Worm (Caenorhabditis elegans) whole organism, late embryonic: ENCODE measurements around the gene F32H5.1.
A peak's percentile ranks its signal among the peaks of the same experiment; 100 is the strongest.

ENCODE experiments used
- C08G9.2 ChIP-seq: sonication (generic microtip); optimal IDR thresholded peaks from 2 replicates; lab custom pipeline; 2016; ENCODE audit warnings: mild to moderate bottlenecking, missing genetic modification characterization, moderate library complexity, missing compliant biosample characterization
- F13H6.1 ChIP-seq: sonication (generic microtip); optimal IDR thresholded peaks from 2 replicates; lab custom pipeline; 2016; ENCODE audit warnings: missing genetic modification characterization, missing compliant biosample characterization
- K09A11.1 ChIP-seq: sonication (generic microtip); optimal IDR thresholded peaks from 2 replicates; lab custom pipeline; 2017; ENCODE audit warnings: antibody characterized with exemption, mild to moderate bottlenecking, missing genetic modification characterization, missing compliant biosample characterization; ENCODE audit not compliant: insufficient read depth
- ahr-1 ChIP-seq: sonication (generic microtip); optimal IDR thresholded peaks from 2 replicates; lab custom pipeline; 2016; ENCODE audit warnings: missing genetic modification characterization, missing compliant biosample characterization
- ceh-18 ChIP-seq: sonication (generic microtip); optimal IDR thresholded peaks from 2 replicates; lab custom pipeline; 2016; ENCODE audit warnings: missing genetic modification characterization, missing compliant biosample characterization
- ceh-2 ChIP-seq: sonication (generic microtip); optimal IDR thresholded peaks from 2 replicates; lab custom pipeline; 2016; ENCODE audit warnings: missing genotype, missing genetic modification characterization, missing compliant biosample characterization
- ceh-22 ChIP-seq: sonication (generic microtip); optimal IDR thresholded peaks from 2 replicates; lab custom pipeline; 2017; ENCODE audit warnings: missing biosample characterization, missing genetic modification characterization
- ceh-24 ChIP-seq: sonication (generic microtip); optimal IDR thresholded peaks from 2 replicates; lab custom pipeline; 2016; ENCODE audit warnings: mild to moderate bottlenecking, missing genetic modification characterization, missing compliant biosample characterization
- ceh-30 ChIP-seq: fragments of 150-350 bp; optimal IDR thresholded peaks from 2 replicates; lab custom pipeline; 2014; ENCODE audit warnings: missing biosample characterization, missing genetic modification characterization
- ceh-31 ChIP-seq: sonication (generic microtip); optimal IDR thresholded peaks from 2 replicates; lab custom pipeline; 2016; ENCODE audit warnings: missing genetic modification characterization, missing compliant biosample characterization
- ceh-34 ChIP-seq: sonication (generic microtip); optimal IDR thresholded peaks from 2 replicates; lab custom pipeline; 2016; ENCODE audit warnings: mild to moderate bottlenecking, missing genetic modification characterization, missing compliant biosample characterization
- ceh-45 ChIP-seq: fragments of 200-800 bp; sonication (Bioruptor generic); IDR thresholded peaks from 2 replicates; pipeline ENCODE4 v1.3.6; 2022; ENCODE audit warnings: missing genetic modification reagents, missing genetic modification characterization, missing compliant biosample characterization
- ceh-48 ChIP-seq: sonication (generic microtip); optimal IDR thresholded peaks from 2 replicates; lab custom pipeline; 2016; ENCODE audit warnings: missing genetic modification characterization, inconsistent platforms, missing compliant biosample characterization
- ceh-6 ChIP-seq: fragments of 200-800 bp; sonication (Bioruptor generic); optimal IDR thresholded peaks from 2 replicates; lab custom pipeline; 2018; ENCODE audit warnings: mild to moderate bottlenecking, missing genetic modification characterization, missing compliant biosample characterization
- ceh-9 ChIP-seq: sonication (generic microtip); optimal IDR thresholded peaks from 2 replicates; lab custom pipeline; 2016; ENCODE audit warnings: mild to moderate bottlenecking, missing genetic modification characterization, inconsistent platforms, missing compliant biosample characterization
- che-1 ChIP-seq: sonication (generic microtip); optimal IDR thresholded peaks from 2 replicates; lab custom pipeline; 2016; ENCODE audit warnings: mild to moderate bottlenecking, missing genetic modification characterization, missing compliant biosample characterization
- dmd-4 ChIP-seq: sonication (generic microtip); optimal IDR thresholded peaks from 2 replicates; lab custom pipeline; 2016; ENCODE audit warnings: borderline replicate concordance, missing genetic modification characterization, missing compliant biosample characterization
- elt-2 ChIP-seq: sonication (generic microtip); optimal IDR thresholded peaks from 2 replicates; lab custom pipeline; 2016; ENCODE audit warnings: missing genetic modification reagents, missing genetic modification characterization, missing compliant biosample characterization
- elt-4 ChIP-seq: sonication (generic microtip); optimal IDR thresholded peaks from 2 replicates; lab custom pipeline; 2016; ENCODE audit warnings: missing genetic modification characterization, missing compliant biosample characterization
- ets-4 ChIP-seq: sonication (generic microtip); optimal IDR thresholded peaks from 2 replicates; lab custom pipeline; 2016; ENCODE audit warnings: missing genetic modification characterization, missing compliant biosample characterization
- fax-1 ChIP-seq: sonication (generic microtip); optimal IDR thresholded peaks from 2 replicates; lab custom pipeline; 2016; ENCODE audit warnings: missing genotype, missing genetic modification characterization, missing compliant biosample characterization
- fkh-10 ChIP-seq: fragments of 150-350 bp; optimal IDR thresholded peaks from 2 replicates; lab custom pipeline; 2014; ENCODE audit warnings: missing biosample characterization, missing genetic modification reagents, missing genetic modification characterization
- gmeb-2 ChIP-seq: sonication (generic microtip); optimal IDR thresholded peaks from 2 replicates; lab custom pipeline; 2016; ENCODE audit warnings: missing genetic modification characterization, inconsistent platforms, missing compliant biosample characterization
- hlh-30 ChIP-seq: sonication (generic microtip); optimal IDR thresholded peaks from 2 replicates; lab custom pipeline; 2017; ENCODE audit warnings: antibody characterized with exemption, missing genetic modification characterization, missing compliant biosample characterization; ENCODE audit not compliant: insufficient read depth
- hlh-6 ChIP-seq: sonication (generic microtip); optimal IDR thresholded peaks from 2 replicates; lab custom pipeline; 2016; ENCODE audit warnings: missing genotype, missing genetic modification characterization, missing compliant biosample characterization
- hlh-8 ChIP-seq: sonication (generic microtip); optimal IDR thresholded peaks from 2 replicates; lab custom pipeline; 2016; ENCODE audit warnings: missing genotype, missing genetic modification characterization, missing compliant biosample characterization
- lim-6 ChIP-seq: sonication (generic microtip); optimal IDR thresholded peaks from 2 replicates; lab custom pipeline; 2016; ENCODE audit warnings: missing genetic modification characterization, missing compliant biosample characterization
- lin-11 ChIP-seq: fragments of 200-800 bp; sonication (Bioruptor generic); optimal IDR thresholded peaks from 2 replicates; lab custom pipeline; 2018; ENCODE audit warnings: mild to moderate bottlenecking, missing genetic modification characterization, missing compliant biosample characterization
- madf-2 ChIP-seq: sonication (generic microtip); optimal IDR thresholded peaks from 2 replicates; lab custom pipeline; 2017; ENCODE audit warnings: missing genetic modification characterization, missing compliant biosample characterization
- mec-3 ChIP-seq: sonication (generic microtip); optimal IDR thresholded peaks from 2 replicates; lab custom pipeline; 2016; ENCODE audit warnings: borderline replicate concordance, missing genetic modification characterization, missing compliant biosample characterization
- nfya-1 ChIP-seq: sonication (generic microtip); optimal IDR thresholded peaks from 2 replicates; lab custom pipeline; 2017; ENCODE audit warnings: missing genetic modification characterization, mild to moderate bottlenecking, missing compliant biosample characterization, antibody characterized with exemption, moderate library complexity
- nhr-11 ChIP-seq: fragments of 150-350 bp; optimal IDR thresholded peaks from 2 replicates; lab custom pipeline; 2014; ENCODE audit warnings: missing biosample characterization, missing genetic modification characterization
- nhr-232 ChIP-seq: sonication (generic microtip); optimal IDR thresholded peaks from 2 replicates; lab custom pipeline; 2016; ENCODE audit warnings: missing genetic modification characterization, missing compliant biosample characterization
- npax-4 ChIP-seq: sonication (generic microtip); optimal IDR thresholded peaks from 2 replicates; lab custom pipeline; 2016; ENCODE audit warnings: missing genetic modification characterization, missing compliant biosample characterization
- odd-2 ChIP-seq: sonication (generic microtip); optimal IDR thresholded peaks from 2 replicates; lab custom pipeline; 2017; ENCODE audit warnings: antibody characterized with exemption, mild to moderate bottlenecking, missing genetic modification characterization, missing compliant biosample characterization
- pha-2 ChIP-seq: sonication (generic microtip); optimal IDR thresholded peaks from 2 replicates; lab custom pipeline; 2017; ENCODE audit warnings: mild to moderate bottlenecking, missing genetic modification characterization, missing compliant biosample characterization
- ref-2 ChIP-seq: sonication (generic microtip); optimal IDR thresholded peaks from 2 replicates; lab custom pipeline; 2016; ENCODE audit warnings: missing genetic modification characterization, missing compliant biosample characterization
- rnt-1 ChIP-seq: sonication (generic microtip); optimal IDR thresholded peaks from 2 replicates; lab custom pipeline; 2016; ENCODE audit warnings: missing genetic modification characterization, missing compliant biosample characterization
- sdc-2 ChIP-seq: sonication (generic microtip); optimal IDR thresholded peaks from 2 replicates; lab custom pipeline; 2016; ENCODE audit warnings: missing genotype, missing genetic modification characterization, missing compliant biosample characterization
- sox-2 ChIP-seq: fragments of 200-800 bp; sonication (Bioruptor generic); IDR thresholded peaks from 2 replicates; pipeline ENCODE4 v1.3.6; 2022; ENCODE audit warnings: missing genetic modification reagents, missing genetic modification characterization, missing compliant biosample characterization
- sox-4 ChIP-seq: sonication (generic microtip); optimal IDR thresholded peaks from 2 replicates; lab custom pipeline; 2017; ENCODE audit warnings: mild to moderate bottlenecking, missing genetic modification characterization, inconsistent platforms, missing compliant biosample characterization
- syd-9 ChIP-seq: sonication (generic microtip); optimal IDR thresholded peaks from 2 replicates; lab custom pipeline; 2016; ENCODE audit warnings: mild to moderate bottlenecking, missing genetic modification characterization, moderate library complexity, missing compliant biosample characterization
- tbx-2 ChIP-seq: sonication (generic microtip); optimal IDR thresholded peaks from 2 replicates; lab custom pipeline; 2016; ENCODE audit warnings: missing genetic modification characterization, missing compliant biosample characterization
- tbx-7 ChIP-seq: sonication (generic microtip); optimal IDR thresholded peaks from 2 replicates; lab custom pipeline; 2016; ENCODE audit warnings: missing genotype, missing genetic modification characterization, missing compliant biosample characterization
- ttx-3 ChIP-seq: sonication (generic microtip); optimal IDR thresholded peaks from 2 replicates; lab custom pipeline; 2016; ENCODE audit warnings: missing genetic modification reagents, missing genetic modification characterization, missing compliant biosample characterization
- unc-42 ChIP-seq: sonication (generic microtip); optimal IDR thresholded peaks from 2 replicates; lab custom pipeline; 2016; ENCODE audit warnings: missing genotype, missing genetic modification characterization, missing compliant biosample characterization
- unc-55 ChIP-seq: sonication (generic microtip); optimal IDR thresholded peaks from 2 replicates; lab custom pipeline; 2017; ENCODE audit warnings: missing biosample characterization, missing genetic modification reagents, missing genetic modification characterization
- unc-86 ChIP-seq: sonication (generic microtip); optimal IDR thresholded peaks from 2 replicates; lab custom pipeline; 2016; ENCODE audit warnings: missing genetic modification characterization, missing compliant biosample characterization
- zip-5 ChIP-seq: sonication (generic microtip); optimal IDR thresholded peaks from 2 replicates; lab custom pipeline; 2016; ENCODE audit warnings: missing genetic modification characterization, missing compliant biosample characterization
- ztf-16 ChIP-seq: sonication (generic microtip); optimal IDR thresholded peaks from 2 replicates; lab custom pipeline; 2017; ENCODE audit warnings: missing genetic modification characterization, missing compliant biosample characterization

F32H5.1 gene

DNA sequence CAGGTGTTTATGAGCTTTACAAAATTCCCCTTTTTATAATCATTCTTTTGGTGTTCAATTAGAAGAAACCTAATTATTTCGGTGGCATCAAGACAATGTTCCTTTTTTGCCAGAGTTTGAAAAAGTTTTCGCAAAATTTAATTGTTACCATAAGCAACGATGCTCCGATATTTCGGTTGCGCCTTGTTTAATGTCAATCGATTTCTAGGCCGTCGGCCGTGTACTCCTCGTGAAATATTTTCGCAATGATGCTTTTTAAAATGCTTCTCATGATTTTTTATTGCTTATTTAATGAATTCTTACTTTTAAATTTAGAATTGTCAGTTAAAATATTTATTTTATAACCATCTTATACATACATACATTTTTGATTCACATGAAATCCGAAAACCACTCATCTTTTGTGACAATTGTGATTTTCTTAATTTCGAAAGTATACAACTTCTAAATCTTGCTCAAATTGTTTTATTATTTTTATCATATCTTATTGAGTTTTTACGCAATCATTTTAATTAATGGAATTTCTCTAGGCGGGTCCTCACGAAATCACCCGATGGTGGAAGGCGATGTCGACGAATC lies 44.7 kb downstream of the F32H5.1 start, which contains the start of gene C50B6.3:
Gene C50B6.3, plus strand, starts transcription at position 529 of the 579 bp plus-strand sequence.
- TF ChIP-seq nfya-1 (peak; percentile 38), fax-1 (tag; lab: Kevin White, UChicago) (peak; percentile 12), ceh-22 (tag; lab: Kevin White, UChicago) (no peak), ahr-1 (no peak), ets-4 (tag; lab: Kevin White, UChicago) (peak; percentile 85), lim-6 (tag; lab: Kevin White, UChicago) (peak; percentile 17), ttx-3 (no peak), hlh-6 (no peak), C08G9.2 (tag; lab: Kevin White, UChicago) (peak; percentile 92), elt-2 (tag; lab: Kevin White, UChicago) (no peak), lin-11 (tag; lab: Kevin White, UChicago) (no peak), unc-42 (peak; percentile 72), sox-4 (tag; lab: Kevin White, UChicago) (no peak), fkh-10 (GFP tag; lab: Kevin White, UChicago) (no peak), ceh-31 (tag; lab: Kevin White, UChicago) (peak; percentile 88), dmd-4 (no peak), ceh-6 (no peak), rnt-1 (peak; percentile 53), madf-2 (tag; lab: Kevin White, UChicago) (no peak), zip-5 (tag; lab: Kevin White, UChicago) (peak; percentile 28), gmeb-2 (no peak), ceh-24 (tag; lab: Kevin White, UChicago) (no peak), unc-55 (GFP tag; lab: Kevin White, UChicago) (peak; percentile 26), tbx-2 (peak; percentile 80), F13H6.1 (tag; lab: Kevin White, UChicago) (no peak), ceh-2 (tag; lab: Kevin White, UChicago) (peak; percentile 89), K09A11.1 (tag; lab: Kevin White, UChicago) (no peak), mec-3 (tag; lab: Kevin White, UChicago) (no peak), nhr-232 (no peak), tbx-7 (tag; lab: Kevin White, UChicago) (peak; percentile 65), sdc-2 (tag; lab: Kevin White, UChicago) (peak; percentile 47), syd-9 (tag; lab: Kevin White, UChicago) (no peak), ceh-48 (tag; lab: Kevin White, UChicago) (peak; percentile 49), ceh-18 (tag; lab: Kevin White, UChicago) (no peak), odd-2 (tag; lab: Kevin White, UChicago) (no peak), hlh-8 (tag; lab: Kevin White, UChicago) (peak; percentile 74), ceh-34 (tag; lab: Kevin White, UChicago) (peak; percentile 39), ref-2 (peak; percentile 74), che-1 (no peak)

ce11 chrV:13312210-13312676 lies 45.6 kb downstream of the F32H5.1 start, which contains the start of gene nasp-2:
Gene nasp-2 (minus strand): TSS chrV:13312260.
- TF ChIP-seq unc-42 (no peak), ceh-30 (tag; lab: Kevin White, UChicago) (no peak), npax-4 (tag; lab: Kevin White, UChicago) (no peak), ceh-6 (no peak), madf-2 (tag; lab: Kevin White, UChicago) (no peak), hlh-30 (no peak), unc-86 (tag; lab: Kevin White, UChicago) (no peak), elt-4 (tag; lab: Kevin White, UChicago) (no peak), nhr-11 (tag; lab: Kevin White, UChicago) (no peak), sox-2 (GFP tag; lab: Robert Waterston, UW) (no peak), K09A11.1 (tag; lab: Kevin White, UChicago) (no peak), ceh-48 (tag; lab: Kevin White, UChicago) (no peak), odd-2 (tag; lab: Kevin White, UChicago) (no peak), elt-2 (tag; lab: Kevin White, UChicago) (no peak), ttx-3 (no peak), pha-2 (tag; lab: Kevin White, UChicago) (no peak), nhr-232 (no peak), ceh-45 (GFP tag; lab: Robert Waterston, UW) (no peak), ztf-16 (tag; lab: Kevin White, UChicago) (no peak), ceh-9 (tag; lab: Kevin White, UChicago) (no peak)
